Worm (Caenorhabditis elegans) whole organism, young adult: Measurements from ENCODE around the gene letm-1.

Experiments
- B0019.2 ChIP-seq: fragments of 200-800 bp; sonication (Bioruptor generic); conservative IDR thresholded peaks from 2 replicates; pipeline ENCODE4 v1.3.6; 2022; ENCODE audit warnings: missing genetic modification reagents, missing genetic modification characterization, missing compliant biosample characterization
- C06A6.2 ChIP-seq: fragments of 200-800 bp; sonication (Bioruptor generic); conservative IDR thresholded peaks from 2 replicates; pipeline ENCODE4 v1.3.6; 2022; ENCODE audit warnings: missing genetic modification characterization, missing compliant biosample characterization
- F23B12.7 ChIP-seq: sonication (generic microtip); optimal IDR thresholded peaks from 2 replicates; lab custom pipeline; 2017; ENCODE audit warnings: missing genetic modification characterization, mild to moderate bottlenecking, missing compliant biosample characterization, antibody characterized with exemption, moderate library complexity; ENCODE audit not compliant: insufficient read depth
- F33H1.4 ChIP-seq: fragments of 200-800 bp; sonication (Bioruptor generic); IDR thresholded peaks from 2 replicates; pipeline ENCODE4 v1.3.6; 2022; ENCODE audit warnings: missing genetic modification reagents, missing genetic modification characterization, missing compliant biosample characterization
- F57A8.1 ChIP-seq: fragments of 200-800 bp; sonication (Bioruptor generic); optimal IDR thresholded peaks from 2 replicates; lab custom pipeline; 2018; ENCODE audit warnings: mild to moderate bottlenecking, missing genetic modification characterization, moderate library complexity, missing compliant biosample characterization
- F57C9.4 ChIP-seq: sonication (generic microtip); optimal IDR thresholded peaks from 2 replicates; lab custom pipeline; 2017; ENCODE audit warnings: mild to moderate bottlenecking, missing genetic modification characterization, missing compliant biosample characterization
- K11D2.4 ChIP-seq: fragments of 200-800 bp; sonication (Bioruptor generic); IDR thresholded peaks from 2 replicates; pipeline ENCODE4 v1.3.6; 2022; ENCODE audit warnings: missing genetic modification reagents, missing genetic modification characterization, missing compliant biosample characterization
- Y53G8AR.9 ChIP-seq: fragments of 200-800 bp; sonication (Bioruptor generic); conservative IDR thresholded peaks from 2 replicates; pipeline ENCODE4 v1.3.6; 2022; ENCODE audit warnings: missing genetic modification reagents, missing genetic modification characterization, missing compliant biosample characterization
- Y67H2A.10 ChIP-seq: fragments of 200-800 bp; sonication (Bioruptor generic); conservative IDR thresholded peaks from 2 replicates; pipeline ENCODE4 v1.3.6; 2022; ENCODE audit warnings: missing genetic modification reagents, missing genetic modification characterization, missing compliant biosample characterization
- Y79H2A.3 ChIP-seq: fragments of 200-800 bp; sonication (Bioruptor generic); conservative IDR thresholded peaks from 2 replicates; pipeline ENCODE4 v1.3.6; 2022; ENCODE audit warnings: missing genetic modification reagents, missing genetic modification characterization, missing compliant biosample characterization
- Y95B8A.8 ChIP-seq: fragments of 200-800 bp; sonication (Bioruptor generic); IDR thresholded peaks from 2 replicates; pipeline ENCODE4 v1.3.6; 2022; ENCODE audit warnings: missing genetic modification reagents, missing genetic modification characterization, missing compliant biosample characterization
- ZK185.1 ChIP-seq: sonication (generic microtip); optimal IDR thresholded peaks from 2 replicates; lab custom pipeline; 2016; ENCODE audit warnings: mild to moderate bottlenecking, missing genetic modification characterization, missing compliant biosample characterization; ENCODE audit not compliant: poor library complexity, severe bottlenecking
- akir-1 ChIP-seq: fragments of 200-800 bp; sonication (Bioruptor generic); optimal IDR thresholded peaks from 2 replicates; lab custom pipeline; 2018; ENCODE audit warnings: mild to moderate bottlenecking, missing genetic modification characterization, moderate library complexity, missing compliant biosample characterization
- aptf-2 ChIP-seq: fragments of 200-800 bp; sonication (Bioruptor generic); conservative IDR thresholded peaks from 2 replicates; pipeline ENCODE4 v1.3.6; 2022; ENCODE audit warnings: missing genetic modification reagents, missing genetic modification characterization, missing compliant biosample characterization
- attf-3 ChIP-seq: fragments of 200-800 bp; sonication (Bioruptor generic); conservative IDR thresholded peaks from 2 replicates; pipeline ENCODE4 v1.3.6; 2022; ENCODE audit warnings: missing genetic modification reagents, missing genetic modification characterization, missing compliant biosample characterization
- attf-5 ChIP-seq: fragments of 200-800 bp; sonication (Bioruptor generic); optimal IDR thresholded peaks from 2 replicates; lab custom pipeline; 2018; ENCODE audit warnings: mild to moderate bottlenecking, missing genetic modification characterization, missing compliant biosample characterization
- cebp-1 ChIP-seq, 2 experiments: fragments of 200-800 bp in 1 of 2; sonication (Bioruptor generic) in 1 of 2; sonication (generic microtip) in 1 of 2; IDR thresholded peaks in 1 of 2; optimal IDR thresholded peaks in 1 of 2; 2 replicates each; pipeline versions ENCODE4 v1.3.6 to Lab custom; 2017 to 2022; ENCODE audit warnings: missing compliant biosample characterization in 2 of 2, missing genetic modification characterization in 2 of 2, mild to moderate bottlenecking in 1 of 2, missing genetic modification reagents in 1 of 2, moderate library complexity in 1 of 2
- cebp-2 ChIP-seq: fragments of 200-800 bp; sonication (Bioruptor generic); IDR thresholded peaks from 2 replicates; pipeline ENCODE4 v1.3.6; 2022; ENCODE audit warnings: missing genetic modification characterization, missing compliant biosample characterization
- ceh-91 ChIP-seq: fragments of 200-800 bp; sonication (Bioruptor generic); IDR thresholded peaks from 2 replicates; pipeline ENCODE4 v1.3.6; 2022; ENCODE audit warnings: missing genetic modification reagents, missing genetic modification characterization, missing compliant biosample characterization
- die-1 ChIP-seq: sonication (generic microtip); optimal IDR thresholded peaks from 2 replicates; lab custom pipeline; 2016; ENCODE audit warnings: missing genotype, mild to moderate bottlenecking, missing genetic modification characterization, missing compliant biosample characterization
- dpff-1 ChIP-seq: sonication (generic microtip); optimal IDR thresholded peaks from 2 replicates; lab custom pipeline; 2017; ENCODE audit warnings: mild to moderate bottlenecking, missing genetic modification characterization, missing compliant biosample characterization
- egl-44 ChIP-seq: fragments of 200-800 bp; sonication (Bioruptor generic); IDR thresholded peaks from 2 replicates; pipeline ENCODE4 v1.3.6; 2022; ENCODE audit warnings: missing genetic modification reagents, missing genetic modification characterization, missing compliant biosample characterization
- egrh-3 ChIP-seq: fragments of 200-800 bp; sonication (Bioruptor generic); IDR thresholded peaks from 2 replicates; pipeline ENCODE4 v1.3.6; 2022; ENCODE audit warnings: missing genetic modification reagents, missing genetic modification characterization, missing compliant biosample characterization
- ets-4 ChIP-seq: fragments of 200-800 bp; sonication (Bioruptor generic); optimal IDR thresholded peaks from 2 replicates; lab custom pipeline; 2018; ENCODE audit warnings: mild to moderate bottlenecking, missing genetic modification characterization, missing compliant biosample characterization
- hlh-12 ChIP-seq: sonication (generic microtip); optimal IDR thresholded peaks from 2 replicates; lab custom pipeline; 2016; ENCODE audit warnings: missing genetic modification characterization, missing compliant biosample characterization
- hsf-1 ChIP-seq: fragments of 200-800 bp; sonication (Bioruptor generic); IDR thresholded peaks from 2 replicates; pipeline ENCODE4 v1.3.6; 2022; ENCODE audit warnings: missing genetic modification reagents, missing genetic modification characterization, missing compliant biosample characterization
- lag-1 ChIP-seq: fragments of 200-800 bp; sonication (Bioruptor generic); IDR thresholded peaks from 2 replicates; pipeline ENCODE4 v1.3.6; 2022; ENCODE audit warnings: missing genetic modification reagents, missing genetic modification characterization, missing compliant biosample characterization
- lin-54 ChIP-seq: fragments of 200-800 bp; sonication (Bioruptor generic); optimal IDR thresholded peaks from 2 replicates; lab custom pipeline; 2018; ENCODE audit warnings: mild to moderate bottlenecking, missing genetic modification characterization, missing compliant biosample characterization
- madf-3 ChIP-seq: fragments of 200-800 bp; sonication (Bioruptor generic); IDR thresholded peaks from 2 replicates; pipeline ENCODE4 v1.3.6; 2022; ENCODE audit warnings: missing genetic modification reagents, missing genetic modification characterization, missing compliant biosample characterization
- madf-6 ChIP-seq: fragments of 200-800 bp; sonication (Bioruptor generic); IDR thresholded peaks from 2 replicates; pipeline ENCODE4 v1.3.6; 2022; ENCODE audit warnings: missing genetic modification reagents, missing genetic modification characterization, missing compliant biosample characterization
- madf-8 ChIP-seq: fragments of 200-800 bp; sonication (Bioruptor generic); conservative IDR thresholded peaks from 2 replicates; pipeline ENCODE4 v1.3.6; 2022; ENCODE audit warnings: missing genetic modification reagents, missing genetic modification characterization, missing compliant biosample characterization
- mcd-1 ChIP-seq: fragments of 200-800 bp; sonication (Bioruptor generic); IDR thresholded peaks from 2 replicates; pipeline ENCODE4 v1.3.6; 2022; ENCODE audit warnings: missing genetic modification reagents, missing genetic modification characterization, missing compliant biosample characterization
- mxl-1 ChIP-seq: sonication (generic microtip); optimal IDR thresholded peaks from 2 replicates; lab custom pipeline; 2016; ENCODE audit warnings: missing genetic modification characterization, missing compliant biosample characterization
- nfya-2 ChIP-seq: fragments of 200-800 bp; sonication (Bioruptor generic); IDR thresholded peaks from 2 replicates; pipeline ENCODE4 v1.3.6; 2022; ENCODE audit warnings: missing genetic modification reagents, missing genetic modification characterization, missing compliant biosample characterization
- nfyb-1 ChIP-seq: fragments of 200-800 bp; sonication (Bioruptor generic); IDR thresholded peaks from 2 replicates; pipeline ENCODE4 v1.3.6; 2022; ENCODE audit warnings: missing genetic modification reagents, missing genetic modification characterization, missing compliant biosample characterization
- nhr-120 ChIP-seq: fragments of 200-800 bp; sonication (Bioruptor generic); IDR thresholded peaks from 2 replicates; pipeline ENCODE4 v1.3.6; 2022; ENCODE audit warnings: missing genetic modification characterization, missing compliant biosample characterization
- nhr-27 ChIP-seq: fragments of 200-800 bp; sonication (Bioruptor generic); optimal IDR thresholded peaks from 2 replicates; lab custom pipeline; 2018; ENCODE audit warnings: mild to moderate bottlenecking, missing genetic modification characterization, moderate library complexity, missing compliant biosample characterization
- sdz-38 ChIP-seq: sonication (generic microtip); optimal IDR thresholded peaks from 2 replicates; lab custom pipeline; 2016; ENCODE audit warnings: missing genotype, missing genetic modification characterization, missing compliant biosample characterization
- sea-2 ChIP-seq: fragments of 200-800 bp; sonication (Bioruptor generic); IDR thresholded peaks from 2 replicates; pipeline ENCODE4 v1.3.6; 2022; ENCODE audit warnings: missing genetic modification characterization, missing compliant biosample characterization
- somi-1 ChIP-seq: fragments of 200-800 bp; sonication (Bioruptor generic); optimal IDR thresholded peaks from 2 replicates; lab custom pipeline; 2018; ENCODE audit warnings: mild to moderate bottlenecking, missing genetic modification characterization, missing compliant biosample characterization
- unc-62 ChIP-seq: fragments of 150-350 bp; optimal IDR thresholded peaks from 2 replicates; lab custom pipeline; 2014; ENCODE audit warnings: missing biosample characterization, missing genetic modification reagents, missing genetic modification characterization
- xnd-1 ChIP-seq: sonication (generic microtip); optimal IDR thresholded peaks from 2 replicates; lab custom pipeline; 2016; ENCODE audit warnings: missing genotype, missing genetic modification reagents, missing genetic modification characterization, missing compliant biosample characterization
- zfh-2 ChIP-seq: fragments of 200-800 bp; sonication (Bioruptor generic); conservative IDR thresholded peaks from 2 replicates; pipeline ENCODE4 v1.3.6; 2022; ENCODE audit warnings: missing genetic modification reagents, missing genetic modification characterization, missing compliant biosample characterization
- ztf-25 ChIP-seq: fragments of 200-800 bp; sonication (Bioruptor generic); IDR thresholded peaks from 2 replicates; pipeline ENCODE4 v1.3.6; 2022; ENCODE audit warnings: missing genetic modification reagents, missing genetic modification characterization, missing compliant biosample characterization
- ztf-28 ChIP-seq: fragments of 200-800 bp; sonication (Bioruptor generic); IDR thresholded peaks from 2 replicates; pipeline ENCODE4 v1.3.6; 2022; ENCODE audit warnings: missing genetic modification reagents, missing genetic modification characterization, missing compliant biosample characterization

letm-1 gene

DNA sequence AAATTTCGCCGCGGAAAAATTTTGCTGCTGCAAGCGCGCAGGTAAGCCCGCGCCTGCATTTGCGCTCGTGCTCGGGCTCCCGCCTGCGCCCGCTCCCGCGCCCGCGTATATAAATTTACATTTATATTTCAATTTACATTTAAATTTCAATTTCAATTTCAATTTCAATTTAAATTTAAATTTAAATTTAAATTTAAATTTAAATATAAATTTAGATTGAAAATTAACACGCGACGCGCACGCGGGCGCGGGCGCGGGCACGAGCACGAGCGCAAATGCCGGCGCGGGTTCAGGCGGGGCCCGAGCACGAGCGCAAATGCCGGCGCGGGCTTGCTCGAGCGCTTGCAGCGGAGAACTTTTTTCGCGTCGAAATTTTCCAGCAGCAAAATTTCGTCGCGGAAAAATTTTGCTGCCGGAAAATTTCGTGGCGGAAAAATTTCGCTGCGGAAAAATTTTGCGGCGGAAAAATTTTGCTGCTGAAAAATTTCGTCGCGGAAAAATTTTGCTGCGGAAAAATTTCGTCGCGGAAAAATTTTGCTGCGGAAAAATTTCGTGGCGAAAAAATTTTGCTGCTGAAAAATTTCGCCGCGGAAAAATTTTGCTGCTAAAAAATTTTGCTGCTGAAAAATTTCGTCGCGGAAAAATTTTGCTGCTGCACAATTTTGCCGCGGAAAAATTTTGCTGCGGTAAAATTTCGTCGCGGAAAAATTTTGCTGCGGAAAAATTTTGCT, 15.0 kb upstream of the letm-1 start:
- TF ChIP-seq F57A8.1 (GFP tag; lab: Kevin White, UChicago) (no peak), hlh-12 (no peak), mcd-1 (GFP tag; lab: Robert Waterston, UW) (peak; percentile 90), cebp-2 (peak; percentile 91), hsf-1 (GFP tag; lab: Robert Waterston, UW) (peak; percentile 12; the same call in 1 of the 2 replicates), xnd-1 (tag; lab: Kevin White, UChicago) (no peak), die-1 (tag; lab: Kevin White, UChicago) (peak; percentile 22), egl-44 (GFP tag; lab: Robert Waterston, UW) (0 out of 2 replicates have a peak, but pooled peaks have one; percentile 15), sdz-38 (tag; lab: Kevin White, UChicago) (no peak), ceh-91 (peak; percentile 32; the same call in 1 of the 2 replicates), Y67H2A.10 (GFP tag; lab: Robert Waterston, UW) (peak; percentile 5; the same call in 1 of the 2 replicates), F23B12.7 (tag; lab: Kevin White, UChicago) (no peak), F57C9.4 (no peak), cebp-1 (GFP tag; IDR thresholded peaks at IDR 0.05; lab: Robert Waterston, UW) (peak; percentile 30; the same call in 1 of the 2 replicates), cebp-1 (tag; optimal IDR thresholded peaks at IDR 0.05; lab: Kevin White, UChicago) (no peak), akir-1 (GFP tag; lab: Kevin White, UChicago) (peak; percentile 90), zfh-2 (peak; percentile 77; the same call in 1 of the 2 replicates), B0019.2 (GFP tag; lab: Robert Waterston, UW) (peak; percentile 75), nhr-27 (tag; lab: Kevin White, UChicago) (no peak), sea-2 (0 out of 2 replicates have a peak, but pooled peaks have one; percentile 81), unc-62 (GFP tag; lab: Kevin White, UChicago) (no peak), lin-54 (GFP tag; lab: Kevin White, UChicago) (peak; percentile 3), egrh-3 (peak; percentile 100), ets-4 (no peak), somi-1 (GFP tag; lab: Kevin White, UChicago) (no peak), mxl-1 (tag; lab: Kevin White, UChicago) (no peak), attf-5 (GFP tag; lab: Kevin White, UChicago) (peak; percentile 22), attf-3 (GFP tag; lab: Robert Waterston, UW) (peak; percentile 27; the same call in 1 of the 2 replicates), Y79H2A.3 (0 out of 2 replicates have a peak, but pooled peaks have one; percentile 9), F33H1.4 (GFP tag; lab: Robert Waterston, UW) (peak; percentile 5; the same call in 1 of the 2 replicates), aptf-2 (GFP tag; lab: Robert Waterston, UW) (0 out of 2 replicates have a peak, but pooled peaks have one; percentile 22), Y53G8AR.9 (GFP tag; lab: Robert Waterston, UW) (0 out of 2 replicates have a peak, but pooled peaks have one; percentile 22), lag-1 (GFP tag; lab: Robert Waterston, UW) (peak; percentile 20; the same call in 1 of the 2 replicates), madf-8 (GFP tag; lab: Robert Waterston, UW) (peak; percentile 43), Y95B8A.8 (GFP tag; lab: Robert Waterston, UW) (0 out of 2 replicates have a peak, but pooled peaks have one; percentile 74), K11D2.4 (peak; percentile 68; the same call in 1 of the 2 replicates), C06A6.2 (GFP tag; lab: Robert Waterston, UW) (peak; percentile 38; the same call in 1 of the 2 replicates), ztf-25 (GFP tag; lab: Robert Waterston, UW) (peak; percentile 74; the same call in 1 of the 2 replicates), nhr-120 (GFP tag; lab: Robert Waterston, UW) (peak; percentile 87; the same call in 1 of the 2 replicates), nfyb-1 (0 out of 2 replicates have a peak, but pooled peaks have one; percentile 36), madf-6 (peak; percentile 55; the same call in 1 of the 2 replicates), madf-3 (GFP tag; lab: Robert Waterston, UW) (peak; percentile 81), nfya-2 (GFP tag; lab: Robert Waterston, UW) (0 out of 2 replicates have a peak, but pooled peaks have one; percentile 71), dpff-1 (no peak), ZK185.1 (no peak), ztf-28 (GFP tag; lab: Robert Waterston, UW) (0 out of 2 replicates have a peak, but pooled peaks have one; percentile 68)
